Worm (Caenorhabditis elegans) whole organism, mixed stage, embryonic: ENCODE measurements around the gene T08B6.1.

Source experiments
- bed-3 ChIP-seq: fragments of 200-800 bp; sonication (Bioruptor generic); optimal IDR thresholded peaks from 3 replicates; lab custom pipeline; 2018; ENCODE audit warnings: mild to moderate bottlenecking, missing genetic modification characterization, moderate library complexity, missing compliant biosample characterization
- blmp-1 ChIP-seq: fragments of 150-350 bp; optimal IDR thresholded peaks from 2 replicates; lab custom pipeline; 2014; ENCODE audit warnings: missing biosample characterization, missing genetic modification characterization
- elt-1 ChIP-seq: sonication (generic microtip); optimal IDR thresholded peaks from 2 replicates; lab custom pipeline; 2017; ENCODE audit warnings: missing genetic modification characterization, mild to moderate bottlenecking, missing compliant biosample characterization, antibody characterized with exemption, moderate library complexity, borderline replicate concordance; ENCODE audit not compliant: insufficient read depth
- lin-13 ChIP-seq: fragments of 150-350 bp; optimal IDR thresholded peaks from 2 replicates; lab custom pipeline; 2014; ENCODE audit warnings: missing biosample characterization, missing genetic modification characterization

DNA sequence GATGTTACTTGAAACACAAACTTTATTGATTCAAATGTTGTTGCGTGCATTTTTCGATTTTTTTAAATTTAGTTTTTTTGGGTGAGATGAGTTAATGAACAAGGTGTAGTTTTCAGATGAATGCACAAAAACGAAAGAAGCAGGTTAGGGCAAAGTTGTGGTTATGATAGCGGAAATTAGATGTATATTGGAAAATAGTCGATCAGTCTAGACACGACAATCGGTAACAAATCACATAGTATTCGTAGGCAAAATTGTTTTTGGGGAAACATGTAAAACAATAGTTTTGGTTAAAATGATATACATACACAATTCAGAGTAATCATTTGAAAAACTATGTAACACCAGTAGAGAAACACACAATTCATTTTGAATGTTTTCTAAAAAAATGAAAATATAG lies 19.5 kb downstream of the T08B6.1 start, which contains the start of gene str-172:
- TF ChIP-seq blmp-1 (tag; lab: Kevin White, UChicago) = no peak
- no peak for TF ChIP-seq bed-3 (GFP tag; lab: Kevin White, UChicago)
- no peak for TF ChIP-seq elt-1 (tag; lab: Kevin White, UChicago)
- TF ChIP-seq lin-13 (tag; lab: Kevin White, UChicago) = no peak
